Fruit fly (Drosophila melanogaster) whole organism, wandering third instar larva: ENCODE measurements around the gene CG12003.

Experiments used
- Abd-B ChIP-seq: fragments of >200 bp; optimal IDR thresholded peaks from 2 replicates; lab custom pipeline; 2017; ENCODE audit warnings: missing biosample characterization, missing genetic modification characterization
- CG32264 ChIP-seq: fragments of 200-800 bp; sonication (Bioruptor generic); optimal IDR thresholded peaks from 2 replicates; lab custom pipeline; 2016; ENCODE audit warnings: missing biosample characterization, missing genetic modification characterization
- CG9705 ChIP-seq: fragments of 200-800 bp; sonication (Bioruptor generic); optimal IDR thresholded peaks from 2 replicates; lab custom pipeline; 2018; ENCODE audit warnings: missing biosample characterization, mild to moderate bottlenecking, missing genetic modification characterization
- Dfd ChIP-seq: fragments of >200 bp; optimal IDR thresholded peaks from 2 replicates; lab custom pipeline; 2017; ENCODE audit warnings: missing biosample characterization, missing genetic modification characterization
- Dif ChIP-seq: fragments of 200-275, 200-300 bp; sonication (Bioruptor generic); optimal IDR thresholded peaks from 2 replicates; lab custom pipeline; 2018; ENCODE audit warnings: missing biosample characterization, missing genetic modification characterization; ENCODE audit not compliant: partially characterized antibody
- GATAd ChIP-seq: sonication (Bioruptor generic); optimal IDR thresholded peaks from 2 replicates; lab custom pipeline; 2016; ENCODE audit warnings: missing biosample characterization, missing genetic modification characterization
- HLH106 ChIP-seq: fragments of 200-800 bp; optimal IDR thresholded peaks from 3 replicates; lab custom pipeline; 2019; ENCODE audit warnings: missing biosample characterization, mild to moderate bottlenecking, missing genetic modification characterization, moderate library complexity
- Hnf4 ChIP-seq: fragments of 200-800 bp; sonication (Bioruptor generic); optimal IDR thresholded peaks from 2 replicates; lab custom pipeline; 2016; ENCODE audit warnings: missing biosample characterization, mild to moderate bottlenecking, missing genetic modification characterization
- Hr78 ChIP-seq: fragments of >200 bp; optimal IDR thresholded peaks from 2 replicates; lab custom pipeline; 2017; ENCODE audit warnings: missing biosample characterization, missing genetic modification characterization
- Jra ChIP-seq: sonication (Bioruptor generic); optimal IDR thresholded peaks from 2 replicates; lab custom pipeline; 2016; ENCODE audit warnings: missing biosample characterization, missing genetic modification characterization
- Mio ChIP-seq: sonication (Bioruptor generic); optimal IDR thresholded peaks from 2 replicates; lab custom pipeline; 2016; ENCODE audit warnings: missing biosample characterization, missing genetic modification characterization
- Myc ChIP-seq: fragments of >200 bp; optimal IDR thresholded peaks from 2 replicates; lab custom pipeline; 2017
- N ChIP-seq: fragments of >200 bp; optimal IDR thresholded peaks from 2 replicates; lab custom pipeline; 2018; ENCODE audit warnings: missing biosample characterization, missing external identifiers, missing genetic modification characterization
- OdsH ChIP-seq: fragments of 200-800 bp; sonication (Bioruptor generic); optimal IDR thresholded peaks from 2 replicates; lab custom pipeline; 2016; ENCODE audit warnings: missing biosample characterization, mild to moderate bottlenecking, missing genetic modification characterization
- Rel ChIP-seq, 2 experiments: fragments of 200-800 bp; sonication (Bioruptor generic) in 1 of 2; optimal IDR thresholded peaks; 2 replicates in 1 of 2; 3 replicates in 1 of 2; lab custom pipeline; 2016 to 2019; ENCODE audit warnings: mild to moderate bottlenecking in 2 of 2, missing biosample characterization in 2 of 2, missing genetic modification characterization in 2 of 2, moderate library complexity in 1 of 2
- Vsx2 ChIP-seq: fragments of 200-300, 225-300 bp; sonication (Bioruptor generic); optimal IDR thresholded peaks from 2 replicates; lab custom pipeline; 2018; ENCODE audit warnings: missing biosample characterization, missing genetic modification characterization; ENCODE audit not compliant: partially characterized antibody
- br ChIP-seq: fragments of 200-800 bp; sonication (Bioruptor generic); optimal IDR thresholded peaks from 2 replicates; lab custom pipeline; 2016; ENCODE audit warnings: missing biosample characterization, missing genetic modification characterization
- brk ChIP-seq: fragments of 200-800 bp; sonication (Bioruptor generic); optimal IDR thresholded peaks from 2 replicates; lab custom pipeline; 2016; ENCODE audit warnings: missing biosample characterization, mild to moderate bottlenecking, missing genetic modification characterization
- dl ChIP-seq, 2 experiments: fragments of 175-275, 200-275 bp in 1 of 2; fragments of 200-275 bp in 1 of 2; sonication (Bioruptor generic); optimal IDR thresholded peaks; lab custom pipeline; 2018; ENCODE audit warnings: mild to moderate bottlenecking in 2 of 2, missing biosample characterization in 2 of 2, missing genetic modification characterization in 2 of 2, moderate library complexity in 2 of 2; ENCODE audit not compliant: partially characterized antibody in 2 of 2, insufficient read depth in 1 of 2
- dmrt93B ChIP-seq: fragments of 200-800 bp; sonication (Bioruptor generic); optimal IDR thresholded peaks from 2 replicates; lab custom pipeline; 2018; ENCODE audit warnings: missing biosample characterization, mild to moderate bottlenecking, missing genetic modification characterization
- dsf ChIP-seq: sonication (Bioruptor generic); optimal IDR thresholded peaks from 2 replicates; lab custom pipeline; 2016; ENCODE audit warnings: missing biosample characterization, missing genetic modification characterization, borderline replicate concordance
- ey ChIP-seq: fragments of 200-800 bp; sonication (Bioruptor generic); optimal IDR thresholded peaks from 2 replicates; lab custom pipeline; 2016; ENCODE audit warnings: missing biosample characterization, missing genetic modification characterization
- foxo ChIP-seq, 2 experiments: fragments of 200-800 bp; sonication (Bioruptor generic); optimal IDR thresholded peaks; 2 replicates in 1 of 2; 3 replicates in 1 of 2; lab custom pipeline; 2016 to 2017; ENCODE audit warnings: missing biosample characterization in 2 of 2, missing genetic modification characterization in 2 of 2
- fru ChIP-seq: fragments of 200-800 bp; sonication (Bioruptor generic); optimal IDR thresholded peaks from 3 replicates; lab custom pipeline; 2016; ENCODE audit warnings: missing biosample characterization, mild to moderate bottlenecking, missing genetic modification characterization
- h ChIP-seq: fragments of 200-800 bp; sonication (Bioruptor generic); optimal IDR thresholded peaks from 3 replicates; lab custom pipeline; 2016; ENCODE audit warnings: missing biosample characterization, mild to moderate bottlenecking, missing genetic modification characterization
- jim ChIP-seq: fragments of 175-275, 200-325 bp; sonication (Bioruptor generic); optimal IDR thresholded peaks from 2 replicates; lab custom pipeline; 2016; ENCODE audit warnings: missing biosample characterization, mild to moderate bottlenecking, missing genetic modification characterization
- lola ChIP-seq: fragments of >200 bp; optimal IDR thresholded peaks from 2 replicates; lab custom pipeline; 2017; ENCODE audit warnings: missing biosample characterization, missing genetic modification characterization
- psq ChIP-seq: fragments of 200-800 bp; sonication (Bioruptor generic); optimal IDR thresholded peaks from 3 replicates; lab custom pipeline; 2017; ENCODE audit warnings: missing biosample characterization, mild to moderate bottlenecking, missing genetic modification characterization, moderate library complexity
- sage ChIP-seq: fragments of 200-800 bp; sonication (Bioruptor generic); optimal IDR thresholded peaks from 2 replicates; lab custom pipeline; 2016; ENCODE audit warnings: missing biosample characterization, mild to moderate bottlenecking, missing genetic modification characterization
- sv ChIP-seq: fragments of 200-800 bp; sonication (Bioruptor generic); optimal IDR thresholded peaks from 3 replicates; lab custom pipeline; 2016; ENCODE audit warnings: missing biosample characterization, missing genetic modification characterization
- tai ChIP-seq: sonication (Bioruptor generic); optimal IDR thresholded peaks from 2 replicates; lab custom pipeline; 2016; ENCODE audit warnings: missing biosample characterization, missing genetic modification characterization
- usp ChIP-seq: fragments of >200 bp; optimal IDR thresholded peaks from 2 replicates; lab custom pipeline; 2017; ENCODE audit warnings: missing biosample characterization, missing genetic modification characterization
- woc ChIP-seq: sonication (Bioruptor generic); optimal IDR thresholded peaks from 2 replicates; lab custom pipeline; 2016; ENCODE audit warnings: missing biosample characterization, mild to moderate bottlenecking, missing genetic modification characterization

The CG12003 gene

DNA sequence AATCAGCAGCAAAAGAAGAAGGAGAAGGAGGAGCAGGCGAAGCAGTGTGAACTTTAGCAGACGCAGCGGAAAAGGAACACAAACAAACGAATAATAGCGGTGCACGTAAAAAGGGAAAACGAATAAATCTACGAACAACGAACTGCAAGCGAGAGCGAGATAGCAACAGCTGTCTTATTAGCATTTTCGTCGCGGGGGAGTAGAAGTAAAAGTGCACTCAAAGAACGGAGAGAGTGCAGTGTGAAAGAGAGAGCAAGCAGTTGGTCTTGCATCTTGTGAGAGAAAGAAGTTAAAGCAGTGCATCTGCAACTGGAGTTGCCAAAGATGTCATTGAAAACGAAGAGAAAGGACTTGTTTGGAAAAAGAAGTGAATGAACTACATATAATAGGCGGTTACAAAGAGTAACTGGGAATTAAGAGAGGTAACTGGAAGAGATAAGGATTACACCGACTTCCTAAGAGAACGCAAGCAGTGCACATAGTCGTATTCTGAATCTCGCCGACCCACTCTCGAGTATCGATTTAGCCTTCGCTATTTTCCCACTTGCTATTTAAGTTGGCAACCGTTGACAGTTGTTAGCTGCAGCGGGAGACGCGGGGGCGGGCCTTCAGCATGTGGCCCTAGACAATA, 27.7 kb downstream of the CG12003 start:
- no peak for TF ChIP-seq foxo (GFP tag; optimal IDR thresholded peaks at IDR 0.05; lab: Kevin White, UChicago)
- TF ChIP-seq Vsx2 (GFP tag; lab: Kevin White, UChicago), result peak; percentile 59
- TF ChIP-seq h (GFP tag; lab: Kevin White, UChicago), result no peak
- TF ChIP-seq Dif (GFP tag; lab: Kevin White, UChicago), result peak; percentile 24
- TF ChIP-seq psq, result peak; percentile 80
- TF ChIP-seq HLH106 (tag; lab: Kevin White, UChicago), result no peak

DNA sequence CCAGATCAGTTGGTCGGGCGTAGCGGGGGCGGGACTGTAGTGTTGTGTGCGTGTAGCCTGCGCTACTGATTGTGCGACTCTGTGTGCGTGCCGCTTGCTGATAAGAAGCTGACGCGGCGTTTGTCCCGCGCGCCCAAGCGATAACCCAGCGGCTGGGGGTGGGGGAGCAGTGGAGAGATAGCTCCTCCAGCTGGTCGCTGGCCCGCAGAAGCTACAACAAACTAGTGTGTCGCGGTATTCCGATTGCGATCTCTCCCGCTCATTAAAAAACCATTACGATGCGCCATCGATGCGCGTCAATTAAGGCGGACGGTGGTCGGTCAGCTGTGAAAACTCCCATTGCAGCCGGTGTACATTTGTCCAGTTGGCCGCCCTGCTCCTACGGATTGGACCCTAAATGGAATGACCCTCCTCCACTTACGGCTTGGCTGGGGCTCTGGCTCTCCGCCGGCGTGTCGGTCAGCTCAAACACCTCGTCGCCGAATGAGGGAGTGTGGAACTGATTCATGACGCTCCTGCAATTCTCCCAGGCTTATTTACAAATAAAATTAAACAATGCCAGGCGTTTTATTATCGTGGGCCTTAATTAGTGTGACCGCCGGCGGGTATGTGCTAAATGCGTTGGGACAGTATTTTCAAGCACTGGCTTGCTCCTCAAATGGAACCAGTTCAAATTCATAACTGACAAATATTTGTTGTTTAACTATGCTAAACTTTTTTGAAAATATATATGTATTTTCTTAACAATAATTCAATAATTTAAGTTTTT, 37.1 kb downstream of the CG12003 start, which contains the start of gene CG12104:
CG12104 (minus strand) TSS at position 611 of the 769 bp plus-strand sequence.
- TF ChIP-seq foxo (GFP tag; optimal IDR thresholded peaks at IDR 0.05; lab: Kevin White, UChicago), result peak in 1 of 2 experiments; percentile 11
- TF ChIP-seq Rel (GFP tag; optimal IDR thresholded peaks at IDR 0.05; lab: Kevin White, UChicago), result no peak
- peak; percentile 1 for TF ChIP-seq Rel (tag; optimal IDR thresholded peaks at IDR 0.05; lab: Kevin White, UChicago)
- no peak for TF ChIP-seq dsf (GFP tag; lab: Kevin White, UChicago)
- TF ChIP-seq h (GFP tag; lab: Kevin White, UChicago), result peak; percentile 22

DNA sequence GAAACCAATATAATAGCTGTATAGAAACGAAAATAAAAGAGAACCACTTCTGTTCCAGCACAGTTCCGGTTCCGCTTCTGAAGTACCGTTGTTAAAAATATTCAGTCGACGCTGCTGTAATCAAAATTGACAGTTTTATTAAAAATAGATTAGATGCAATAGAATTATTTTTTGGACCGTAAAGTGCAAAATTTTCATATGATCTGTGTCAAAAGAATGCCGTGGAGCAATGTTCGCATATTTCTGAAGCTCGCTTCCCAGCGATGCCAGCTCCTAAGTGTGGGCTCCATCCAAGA, 37.6 kb downstream of the CG12003 start, which contains the start of the genes CG18170 and CG33791:
CG18170 (plus strand) TSS at position 122 of the 296 bp plus-strand sequence.
CG33791 (plus strand) TSS at position 122 of the 296 bp plus-strand sequence.
- TF ChIP-seq tai (GFP tag; lab: Kevin White, UChicago) (no peak), Hnf4 (GFP tag; lab: Kevin White, UChicago) (no peak), dmrt93B (GFP tag; lab: Kevin White, UChicago) (no peak), sv (GFP tag; lab: Kevin White, UChicago) (no peak), jim (GFP tag; lab: Kevin White, UChicago) (no peak), N (GFP tag; lab: Kevin White, UChicago) (no peak), dl (GFP tag; optimal IDR thresholded peaks at IDR 0.05; lab: Kevin White, UChicago; ENCODE audit: insufficient read depth in 1 of 2, partially characterized antibody in 2 of 2) (no peak), Jra (GFP tag; lab: Kevin White, UChicago) (no peak), CG9705 (GFP tag; lab: Kevin White, UChicago) (no peak), Rel (GFP tag; optimal IDR thresholded peaks at IDR 0.05; lab: Kevin White, UChicago) (no peak), Rel (tag; optimal IDR thresholded peaks at IDR 0.05; lab: Kevin White, UChicago) (no peak), woc (GFP tag; lab: Kevin White, UChicago) (no peak), Myc (no peak), Dfd (no peak), sage (no peak), usp (no peak), OdsH (GFP tag; lab: Kevin White, UChicago) (no peak), br (GFP tag; lab: Kevin White, UChicago) (no peak)
- TF ChIP-seq, all 38 proteins: peak for 0

DNA sequence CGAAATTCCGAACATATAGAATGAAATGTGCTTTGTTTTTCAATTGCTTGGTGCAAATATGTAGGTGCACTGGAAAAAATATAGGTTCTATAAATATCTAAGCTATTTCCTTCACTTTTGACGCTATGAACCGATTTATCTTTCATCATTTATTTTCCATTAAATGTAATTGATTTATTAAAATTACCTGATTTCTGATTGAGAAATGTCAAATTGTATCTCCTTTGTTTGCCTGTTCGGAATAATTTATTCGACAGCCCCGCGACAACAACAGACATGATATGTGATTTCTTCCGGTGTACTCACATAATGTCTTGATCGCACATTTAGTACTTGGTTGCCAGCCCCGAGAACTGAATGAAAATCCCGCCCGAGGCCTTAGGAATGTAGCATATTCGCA, 44.4 kb downstream of the CG12003 start:
- TF ChIP-seq Hnf4 (GFP tag; lab: Kevin White, UChicago) (no peak), CG9705 (GFP tag; lab: Kevin White, UChicago) (no peak), usp (no peak), Jra (GFP tag; lab: Kevin White, UChicago) (no peak), N (GFP tag; lab: Kevin White, UChicago) (no peak), dl (GFP tag; optimal IDR thresholded peaks at IDR 0.05; lab: Kevin White, UChicago; ENCODE audit: insufficient read depth in 1 of 2, partially characterized antibody in 2 of 2) (no peak), ey (no peak), lola (GFP tag; lab: Kevin White, UChicago) (no peak), woc (GFP tag; lab: Kevin White, UChicago) (no peak), Abd-B (GFP tag; lab: Kevin White, UChicago) (no peak), sv (GFP tag; lab: Kevin White, UChicago) (no peak), br (GFP tag; lab: Kevin White, UChicago) (no peak)

DNA sequence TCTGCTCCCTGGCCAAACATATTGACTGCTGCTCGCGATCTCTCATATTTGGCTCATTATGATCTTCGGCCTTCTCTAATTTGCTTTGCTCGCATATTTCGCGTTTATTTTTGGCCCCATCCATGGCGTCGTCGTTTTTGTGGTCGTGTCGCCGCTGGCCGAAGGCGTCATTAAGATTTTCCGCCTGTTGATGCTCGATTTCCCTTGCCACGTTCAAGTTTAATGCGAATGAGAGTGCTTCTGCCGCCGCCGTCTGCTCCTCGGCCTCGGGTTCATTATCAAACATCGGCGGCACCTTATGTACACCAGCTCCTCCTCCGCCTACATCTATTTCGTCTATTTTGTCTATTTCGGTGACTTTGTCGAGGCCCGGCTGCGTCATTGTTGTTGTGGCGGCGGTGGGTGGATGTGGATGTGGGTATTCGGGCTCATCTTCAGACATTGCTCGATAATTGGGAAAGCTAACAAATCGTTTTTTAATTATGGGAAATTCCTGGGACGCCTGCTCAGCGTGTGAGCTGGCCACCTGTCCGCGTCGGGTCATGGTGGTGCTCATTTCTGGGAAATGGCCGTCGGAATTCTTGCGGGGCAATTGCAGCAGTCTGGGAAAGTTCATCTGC, 49.4 kb downstream of the CG12003 start:
- TF ChIP-seq Rel (GFP tag; optimal IDR thresholded peaks at IDR 0.05; lab: Kevin White, UChicago), result no peak
- no peak for TF ChIP-seq Rel (tag; optimal IDR thresholded peaks at IDR 0.05; lab: Kevin White, UChicago)
- no peak for TF ChIP-seq Abd-B (GFP tag; lab: Kevin White, UChicago)
- no peak for TF ChIP-seq ey
- TF ChIP-seq jim (GFP tag; lab: Kevin White, UChicago), result no peak
- no peak for TF ChIP-seq Mio
- TF ChIP-seq foxo (GFP tag; optimal IDR thresholded peaks at IDR 0.05; lab: Kevin White, UChicago), result no peak
- TF ChIP-seq Dfd, result no peak
- no peak for TF ChIP-seq GATAd (GFP tag; lab: Kevin White, UChicago)
- TF ChIP-seq dmrt93B (GFP tag; lab: Kevin White, UChicago), result no peak
- TF ChIP-seq CG32264 (GFP tag; lab: Kevin White, UChicago), result no peak
- TF ChIP-seq sv (GFP tag; lab: Kevin White, UChicago), result no peak
- TF ChIP-seq sage, result no peak
- no peak for TF ChIP-seq lola (GFP tag; lab: Kevin White, UChicago)
- TF ChIP-seq fru (GFP tag; lab: Kevin White, UChicago), result no peak
- TF ChIP-seq Jra (GFP tag; lab: Kevin White, UChicago), result no peak
- no peak for TF ChIP-seq brk
- no peak for TF ChIP-seq N (GFP tag; lab: Kevin White, UChicago)
- TF ChIP-seq Myc, result no peak
- TF ChIP-seq Hr78, result no peak
- no peak for TF ChIP-seq dsf (GFP tag; lab: Kevin White, UChicago)
